ENCODE assay signal across 6 fruit fly cellular contexts in the genomic region with DNA sequence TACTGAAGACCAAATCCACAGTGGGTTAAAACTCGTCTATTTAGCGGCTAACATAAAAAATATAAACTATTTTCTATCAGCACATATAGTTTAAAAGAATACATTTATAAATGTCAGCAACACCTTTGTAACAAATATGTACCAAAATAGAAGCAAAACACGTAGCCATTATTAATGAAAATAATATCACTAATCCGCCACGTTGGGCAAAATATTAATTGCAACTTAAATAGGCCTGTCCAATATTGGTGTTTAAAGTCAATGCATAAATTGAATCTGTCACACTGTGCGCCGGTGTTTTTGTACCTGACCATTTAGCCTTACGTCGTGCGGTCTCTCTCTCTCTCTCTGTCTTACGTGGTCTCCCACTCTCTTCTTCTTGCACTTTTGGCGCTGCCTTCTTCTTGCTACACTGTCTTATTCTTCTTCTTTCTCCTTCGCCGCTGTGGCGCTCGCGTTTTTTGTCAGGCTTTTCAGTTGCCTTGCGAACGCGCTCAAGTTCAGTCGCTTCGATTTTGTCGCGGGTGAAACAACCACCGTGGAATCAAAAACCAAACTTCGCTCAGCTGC.
TF ChIP-seq lines count a peak whose summit lies in the region.

No protein-coding gene starts in this region.

- TF ChIP-seq CTCF in whole organism, embryonic (GFP tag; optimal IDR thresholded peaks at IDR 0.05; lab: Kevin White, UChicago) = peak; percentile 73

TF ChIP-seq in whole organism, 6 proteins besides CTCF, POLR2A, EP300 and RAD21:
- TF ChIP-seq psq (optimal IDR thresholded peaks at IDR 0.05; lab: Kevin White, UChicago) = no peak
- no peak for TF ChIP-seq EcR (GFP tag; optimal IDR thresholded peaks at IDR 0.05; lab: Kevin White, UChicago)
- TF ChIP-seq Dll (optimal IDR thresholded peaks at IDR 0.05; lab: Kevin White, UChicago) = peak; percentile 3
TF ChIP-seq in whole organism: peak in this region for 1.

TF ChIP-seq in whole organism, adult, 20 proteins besides CTCF, POLR2A, EP300 and RAD21 (continues in another document):
- peak; percentile 93 for TF ChIP-seq Hr96 (GFP tag; optimal IDR thresholded peaks at IDR 0.05; lab: Kevin White, UChicago)
- TF ChIP-seq CG33017 (tag; optimal IDR thresholded peaks at IDR 0.05; lab: Kevin White, UChicago) = peak; percentile 92
- peak; percentile 95 for TF ChIP-seq bab1 (GFP tag; optimal IDR thresholded peaks at IDR 0.05; lab: Kevin White, UChicago)
- peak; percentile 91 for TF ChIP-seq CG1620 (GFP tag; optimal IDR thresholded peaks at IDR 0.05; lab: Kevin White, UChicago)
- peak; percentile 90 for TF ChIP-seq CG7045 (GFP tag; optimal IDR thresholded peaks at IDR 0.05; lab: Kevin White, UChicago)
- peak; percentile 74 for TF ChIP-seq tj (GFP tag; optimal IDR thresholded peaks at IDR 0.05; lab: Kevin White, UChicago)
- peak; percentile 87 for TF ChIP-seq CG12768 (GFP tag; optimal IDR thresholded peaks at IDR 0.05; lab: Kevin White, UChicago)
- peak; percentile 82 for TF ChIP-seq ovo (GFP tag; optimal IDR thresholded peaks at IDR 0.05; lab: Kevin White, UChicago)
- no peak for TF ChIP-seq cnc (optimal IDR thresholded peaks at IDR 0.05; lab: Kevin White, UChicago)
- peak; percentile 92 for TF ChIP-seq CG7101 (tag; optimal IDR thresholded peaks at IDR 0.05; lab: Kevin White, UChicago)
- TF ChIP-seq CG11617 (GFP tag; optimal IDR thresholded peaks at IDR 0.05; lab: Kevin White, UChicago) = peak; percentile 94
- peak; percentile 95 for TF ChIP-seq CG5204 (GFP tag; optimal IDR thresholded peaks at IDR 0.05; lab: Kevin White, UChicago)
- peak; percentile 71 for TF ChIP-seq Mnt (GFP tag; optimal IDR thresholded peaks at IDR 0.05; lab: Kevin White, UChicago)
- no peak for TF ChIP-seq kay (GFP tag; lab: Kevin White, UChicago; ENCODE audit: borderline replicate concordance)
- TF ChIP-seq CG14711 (tag; optimal IDR thresholded peaks at IDR 0.05; lab: Kevin White, UChicago) = peak; percentile 76
- peak; percentile 77 for TF ChIP-seq Clk (GFP tag; optimal IDR thresholded peaks at IDR 0.05; lab: Kevin White, UChicago)

TF ChIP-seq in whole organism, embryonic, 481 proteins besides CTCF, POLR2A, EP300 and RAD21 (continues in another document):
- no peak for TF ChIP-seq hkb (optimal IDR thresholded peaks at IDR 0.05; lab: Kevin White, UChicago)
- peak; percentile 96 for TF ChIP-seq hkb (GFP tag; IDR thresholded peaks at IDR 0.05; lab: Robert Waterston, UW)
- peak; percentile 98 for TF ChIP-seq Xbp1 (GFP tag; optimal IDR thresholded peaks at IDR 0.05; lab: Kevin White, UChicago)
- TF ChIP-seq Jarid2 (GFP tag; optimal IDR thresholded peaks at IDR 0.05; lab: Kevin White, UChicago) = peak; percentile 97
- peak; percentile 91 for TF ChIP-seq Nf-YC (tag; optimal IDR thresholded peaks at IDR 0.05; lab: Kevin White, UChicago)
- TF ChIP-seq CG4282 (GFP tag; optimal IDR thresholded peaks at IDR 0.05; lab: Kevin White, UChicago) = peak; percentile 97
- peak; percentile 97 for TF ChIP-seq ase (GFP tag; IDR thresholded peaks at IDR 0.05; lab: Robert Waterston, UW)
- peak; percentile 98 for TF ChIP-seq Dip3 (GFP tag; optimal IDR thresholded peaks at IDR 0.05; lab: Kevin White, UChicago)
- peak; percentile 94 for TF ChIP-seq ems (GFP tag; optimal IDR thresholded peaks at IDR 0.05; lab: Kevin White, UChicago)
- TF ChIP-seq YL-1 (GFP tag; optimal IDR thresholded peaks at IDR 0.05; lab: Kevin White, UChicago) = peak; percentile 92
- peak; percentile 97 for TF ChIP-seq CG10431 (GFP tag; optimal IDR thresholded peaks at IDR 0.05; lab: Kevin White, UChicago)
- TF ChIP-seq dan (GFP tag; IDR thresholded peaks at IDR 0.05; lab: Robert Waterston, UW) = peak; percentile 89
- TF ChIP-seq Nf-YA (GFP tag; IDR thresholded peaks at IDR 0.05; lab: Robert Waterston, UW) = peak; percentile 90
- TF ChIP-seq zfh2 (GFP tag; optimal IDR thresholded peaks at IDR 0.05; lab: Kevin White, UChicago) = peak; percentile 98
- TF ChIP-seq CG7271 (tag; optimal IDR thresholded peaks at IDR 0.05; lab: Kevin White, UChicago) = peak; percentile 18
- TF ChIP-seq tll (GFP tag; optimal IDR thresholded peaks at IDR 0.05; lab: Kevin White, UChicago) = peak in 1 of 2 experiments; percentile 8

TF ChIP-seq in whole organism, prepupa, 60 proteins besides CTCF, POLR2A, EP300 and RAD21 (continues in another document):
- peak; percentile 99 for TF ChIP-seq Smox (GFP tag; optimal IDR thresholded peaks at IDR 0.05; lab: Kevin White, UChicago)
- peak; percentile 80 for TF ChIP-seq CG9139 (GFP tag; optimal IDR thresholded peaks at IDR 0.05; lab: Kevin White, UChicago)
- peak; percentile 94 for TF ChIP-seq CG15336 (GFP tag; IDR thresholded peaks at IDR 0.05; lab: Robert Waterston, UW)
- peak; percentile 98 for TF ChIP-seq Sox102F (GFP tag; optimal IDR thresholded peaks at IDR 0.05; lab: Kevin White, UChicago)
- TF ChIP-seq CG11762 (GFP tag; optimal IDR thresholded peaks at IDR 0.05; lab: Kevin White, UChicago; ENCODE audit: insufficient read depth) = peak; percentile 97
- peak; percentile 55 for TF ChIP-seq dsx (GFP tag; optimal IDR thresholded peaks at IDR 0.05; lab: Kevin White, UChicago; ENCODE audit: poor library complexity, severe bottlenecking)
- TF ChIP-seq Met (GFP tag; optimal IDR thresholded peaks at IDR 0.05; lab: Kevin White, UChicago) = peak; percentile 99
- peak; percentile 96 for TF ChIP-seq eg (GFP tag; IDR thresholded peaks at IDR 0.05; lab: Robert Waterston, UW)
- TF ChIP-seq fkh (GFP tag; optimal IDR thresholded peaks at IDR 0.05; lab: Kevin White, UChicago) = peak; percentile 72
- TF ChIP-seq cyc (GFP tag; optimal IDR thresholded peaks at IDR 0.05; lab: Kevin White, UChicago) = peak; percentile 99
- TF ChIP-seq ss (GFP tag; optimal IDR thresholded peaks at IDR 0.05; lab: Kevin White, UChicago) = peak; percentile 94 to 98
- TF ChIP-seq CG7368 (GFP tag; optimal IDR thresholded peaks at IDR 0.05; lab: Kevin White, UChicago) = peak; percentile 97
- TF ChIP-seq Hr39 (GFP tag; optimal IDR thresholded peaks at IDR 0.05; lab: Kevin White, UChicago) = peak; percentile 99
- TF ChIP-seq net (GFP tag; optimal IDR thresholded peaks at IDR 0.05; lab: Kevin White, UChicago) = peak; percentile 97
- peak; percentile 98 for TF ChIP-seq CG6808 (GFP tag; optimal IDR thresholded peaks at IDR 0.05; lab: Kevin White, UChicago)
- TF ChIP-seq CG8119 (GFP tag; IDR thresholded peaks at IDR 0.05; lab: Robert Waterston, UW) = peak; percentile 95

TF ChIP-seq in whole organism, pupa, 21 proteins besides CTCF, POLR2A, EP300 and RAD21 (continues in another document):
- TF ChIP-seq Snoo (tag; optimal IDR thresholded peaks at IDR 0.05; lab: Kevin White, UChicago) (peak; percentile 94), CG12605 (GFP tag; IDR thresholded peaks at IDR 0.05; lab: Robert Waterston, UW) (peak; percentile 69), fd96Ca (GFP tag; IDR thresholded peaks at IDR 0.05; lab: Robert Waterston, UW) (peak; percentile 98), rn (GFP tag; IDR thresholded peaks at IDR 0.05; lab: Robert Waterston, UW) (peak; percentile 95), CG4496 (GFP tag; IDR thresholded peaks at IDR 0.05; lab: Robert Waterston, UW) (peak; percentile 97), CG32121 (GFP tag; IDR thresholded peaks at IDR 0.05; lab: Robert Waterston, UW) (peak; percentile 92), CG34367 (tag; optimal IDR thresholded peaks at IDR 0.05; lab: Kevin White, UChicago) (peak; percentile 97), D1 (tag; optimal IDR thresholded peaks at IDR 0.05; lab: Kevin White, UChicago) (peak; percentile 63), CG14655 (GFP tag; optimal IDR thresholded peaks at IDR 0.05; lab: Kevin White, UChicago) (peak; percentile 99), Pif1A (GFP tag; optimal IDR thresholded peaks at IDR 0.05; lab: Kevin White, UChicago) (peak; percentile 94), Pif1B (GFP tag; optimal IDR thresholded peaks at IDR 0.05; lab: Kevin White, UChicago) (peak; percentile 89), CG9948 (tag; optimal IDR thresholded peaks at IDR 0.05; lab: Kevin White, UChicago) (peak; percentile 98), CG13204 (GFP tag; optimal IDR thresholded peaks at IDR 0.05; lab: Kevin White, UChicago) (peak; percentile 94), gl (tag; optimal IDR thresholded peaks at IDR 0.05; lab: Kevin White, UChicago) (peak; percentile 84), Ets98B (GFP tag; IDR thresholded peaks at IDR 0.05; lab: Robert Waterston, UW) (peak; percentile 92), CG15710 (tag; optimal IDR thresholded peaks at IDR 0.05; lab: Kevin White, UChicago) (peak; percentile 95), CG17806 (tag; optimal IDR thresholded peaks at IDR 0.05; lab: Kevin White, UChicago) (peak; percentile 90), CG8301 (tag; optimal IDR thresholded peaks at IDR 0.05; lab: Kevin White, UChicago) (peak; percentile 91), EcR (GFP tag; optimal IDR thresholded peaks at IDR 0.05; lab: Kevin White, UChicago) (peak; percentile 48)

TF ChIP-seq in whole organism, wandering third instar larva, 38 proteins besides CTCF, POLR2A, EP300 and RAD21 (continues in another document):
- TF ChIP-seq woc (GFP tag; optimal IDR thresholded peaks at IDR 0.05; lab: Kevin White, UChicago) = peak; percentile 97
- peak; percentile 86 for TF ChIP-seq Rel (GFP tag; optimal IDR thresholded peaks at IDR 0.05; lab: Kevin White, UChicago)
- peak; percentile 78 for TF ChIP-seq Rel (tag; optimal IDR thresholded peaks at IDR 0.05; lab: Kevin White, UChicago)
- TF ChIP-seq brk (GFP tag; optimal IDR thresholded peaks at IDR 0.05; lab: Kevin White, UChicago) = peak; percentile 94
- peak; percentile 97 for TF ChIP-seq rgr (GFP tag; optimal IDR thresholded peaks at IDR 0.05; lab: Kevin White, UChicago)
- peak; percentile 70 for TF ChIP-seq CrebA (GFP tag; optimal IDR thresholded peaks at IDR 0.05; lab: Kevin White, UChicago; ENCODE audit: borderline replicate concordance)
- TF ChIP-seq Myc (optimal IDR thresholded peaks at IDR 0.05; lab: Kevin White, UChicago) = no peak
- peak; percentile 76 for TF ChIP-seq Hr83 (GFP tag; optimal IDR thresholded peaks at IDR 0.05; lab: Kevin White, UChicago; ENCODE audit: poor library complexity, severe bottlenecking)
- peak; percentile 9 to 73 for TF ChIP-seq dl (GFP tag; optimal IDR thresholded peaks at IDR 0.05; lab: Kevin White, UChicago; ENCODE audit: insufficient read depth in 1 of 2, partially characterized antibody in 2 of 2)
- peak; percentile 41 for TF ChIP-seq Dif (GFP tag; optimal IDR thresholded peaks at IDR 0.05; lab: Kevin White, UChicago; ENCODE audit: partially characterized antibody)
- peak; percentile 93 for TF ChIP-seq Hnf4 (GFP tag; optimal IDR thresholded peaks at IDR 0.05; lab: Kevin White, UChicago)
- TF ChIP-seq HLH106 (tag; optimal IDR thresholded peaks at IDR 0.05; lab: Kevin White, UChicago) = peak; percentile 98
- peak; percentile 87 for TF ChIP-seq Vsx2 (GFP tag; optimal IDR thresholded peaks at IDR 0.05; lab: Kevin White, UChicago; ENCODE audit: partially characterized antibody)
- TF ChIP-seq OdsH (GFP tag; optimal IDR thresholded peaks at IDR 0.05; lab: Kevin White, UChicago) = peak; percentile 98
- no peak for TF ChIP-seq pan (optimal IDR thresholded peaks at IDR 0.05; lab: Kevin White, UChicago)
- peak; percentile 94 for TF ChIP-seq tai (GFP tag; optimal IDR thresholded peaks at IDR 0.05; lab: Kevin White, UChicago)
- TF ChIP-seq jim (GFP tag; optimal IDR thresholded peaks at IDR 0.05; lab: Kevin White, UChicago) = no peak
- no peak for TF ChIP-seq Hr78 (GFP tag; optimal IDR thresholded peaks at IDR 0.05; lab: Kevin White, UChicago)
- TF ChIP-seq foxo (GFP tag; optimal IDR thresholded peaks at IDR 0.05; lab: Kevin White, UChicago) = peak; percentile 86 to 97
